Fruit fly (Drosophila melanogaster): ENCODE measurements around the gene ppk28.

- no peak for TF ChIP-seq h (optimal IDR thresholded peaks at IDR 0.05)
- no peak for TF ChIP-seq insv (optimal IDR thresholded peaks at IDR 0.05)
- TF ChIP-seq psq (optimal IDR thresholded peaks at IDR 0.05): no peak
- no peak for TF ChIP-seq Sin3A (optimal IDR thresholded peaks at IDR 0.05)
- no peak for TF ChIP-seq ttk (optimal IDR thresholded peaks at IDR 0.05)
Observed at dm6 chrX:16818186-16818585, 12.3 kb downstream of the ppk28 start.
